Worm (Caenorhabditis elegans): ENCODE results near the gene srsx-16.

The srsx-16 gene

DNA sequence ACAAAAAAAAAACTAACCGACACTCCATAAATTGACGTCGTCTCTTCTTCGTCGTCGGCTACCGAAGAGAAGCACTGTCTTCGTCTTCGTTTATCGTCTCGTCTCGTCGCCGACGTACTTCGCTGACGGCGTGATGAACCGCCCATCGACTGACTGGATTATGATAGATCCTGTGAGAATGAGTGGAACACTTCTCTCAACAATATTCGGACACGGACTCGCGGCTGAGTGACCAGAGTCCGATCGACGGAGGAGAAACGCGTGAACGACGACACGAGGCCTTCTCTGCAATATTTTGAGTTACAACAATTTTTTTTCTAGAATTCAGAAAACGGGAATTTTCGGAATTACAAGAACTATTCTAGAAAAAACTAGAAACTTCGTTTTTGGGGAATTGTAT lies 40.7 kb upstream of the srsx-16 start, which contains the start of gene skn-1:
TSS of gene skn-1 (minus strand) at position 146 of the 400 bp plus-strand sequence.
- TF ChIP-seq ceh-13 (GFP tag; optimal IDR thresholded peaks at IDR 0.05) (no peak), ets-7 (tag; optimal IDR thresholded peaks at IDR 0.05) (no peak), ama-1 (optimal IDR thresholded peaks at IDR 0.05) (no peak), sea-1 (GFP tag; conservative IDR thresholded peaks at IDR 0.05) (no peak), pes-1 (GFP tag; IDR thresholded peaks at IDR 0.05) (no peak), hnd-1 (tag; optimal IDR thresholded peaks at IDR 0.05) (no peak)

DNA sequence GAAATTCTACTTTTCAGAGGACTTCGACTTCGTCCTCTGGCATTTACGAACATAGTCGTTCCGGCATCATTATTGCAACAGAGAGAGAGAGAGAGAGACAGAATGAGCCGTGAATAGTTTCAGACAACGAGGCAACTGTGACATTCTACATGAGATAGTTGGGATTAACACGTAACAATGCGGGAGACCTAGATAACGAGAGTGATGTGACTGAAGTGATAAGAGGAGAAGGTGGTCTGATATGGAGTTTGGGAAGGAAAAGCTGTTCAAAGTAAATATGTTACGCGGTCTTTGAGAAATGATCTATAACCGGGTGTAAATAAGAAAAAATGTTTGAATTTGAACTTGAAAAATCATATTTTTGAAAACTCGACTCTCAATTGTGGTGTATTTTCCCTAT lies 39.9 kb upstream of the srsx-16 start:
- TF ChIP-seq F13C5.2 (tag; optimal IDR thresholded peaks at IDR 0.05), result no peak
- no peak for TF ChIP-seq B0310.2 (tag; optimal IDR thresholded peaks at IDR 0.05)
- no peak for TF ChIP-seq flt-1 (GFP tag; IDR thresholded peaks at IDR 0.05)
- TF ChIP-seq hnd-1 (tag; optimal IDR thresholded peaks at IDR 0.05), result no peak
- TF ChIP-seq scrt-1 (GFP tag; IDR thresholded peaks at IDR 0.05), result no peak
- no peak for TF ChIP-seq tbx-11 (GFP tag; IDR thresholded peaks at IDR 0.05)
- no peak for TF ChIP-seq ets-7 (tag; optimal IDR thresholded peaks at IDR 0.05)
- no peak for TF ChIP-seq ama-1 (optimal IDR thresholded peaks at IDR 0.05)
- no peak for TF ChIP-seq tra-4 (tag; optimal IDR thresholded peaks at IDR 0.05)
- no peak for TF ChIP-seq hmg-4 (GFP tag; optimal IDR thresholded peaks at IDR 0.05)
- TF ChIP-seq ceh-36 (tag; optimal IDR thresholded peaks at IDR 0.05), result no peak
- TF ChIP-seq tbx-37 (GFP tag; conservative IDR thresholded peaks at IDR 0.05), result no peak

DNA sequence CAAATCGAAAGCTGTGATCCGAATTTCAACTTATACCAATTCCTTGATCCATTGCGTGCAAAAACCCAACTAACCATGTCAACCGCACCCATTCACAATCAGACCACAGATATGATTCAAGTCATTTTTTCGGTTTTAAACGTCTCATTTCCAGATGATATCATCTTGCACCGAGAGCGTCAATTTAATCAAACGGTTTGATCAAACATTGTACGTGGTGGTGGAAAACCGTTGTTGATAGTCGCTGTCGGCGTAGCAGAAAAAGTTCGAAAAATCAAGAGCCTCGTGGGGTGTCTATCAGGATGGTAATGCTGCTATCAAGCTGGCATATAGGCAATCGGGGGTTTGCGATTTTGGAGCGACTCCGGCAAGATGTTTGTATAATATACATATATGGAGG lies 39.4 kb upstream of the srsx-16 start:
- TF ChIP-seq ceh-13 (GFP tag; optimal IDR thresholded peaks at IDR 0.05) (no peak), hmbx-1 (tag; optimal IDR thresholded peaks at IDR 0.05) (no peak), tbx-11 (GFP tag; IDR thresholded peaks at IDR 0.05) (no peak), scrt-1 (GFP tag; IDR thresholded peaks at IDR 0.05) (no peak)

DNA sequence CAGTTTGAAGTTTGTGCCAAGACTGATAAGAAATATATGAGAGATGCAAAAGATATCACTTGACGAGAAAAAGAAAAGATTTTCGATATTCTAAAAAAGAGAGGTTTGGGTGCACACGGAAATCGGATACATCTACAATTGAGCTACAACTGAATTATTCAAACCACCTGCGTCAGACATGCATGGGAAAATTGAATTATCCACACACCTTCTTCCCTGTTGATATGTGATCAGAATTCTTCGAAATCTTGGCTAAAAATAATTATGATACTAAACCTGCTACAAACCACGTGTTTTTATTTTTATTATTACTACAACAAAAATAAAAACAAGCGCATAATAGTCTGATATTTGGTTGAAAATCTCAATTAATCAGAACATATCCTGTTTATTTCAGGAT lies 38.7 kb upstream of the srsx-16 start:
- TF ChIP-seq tra-4 (tag; optimal IDR thresholded peaks at IDR 0.05), result no peak
- TF ChIP-seq pes-1 (GFP tag; IDR thresholded peaks at IDR 0.05), result no peak
- no peak for TF ChIP-seq tbx-37 (GFP tag; conservative IDR thresholded peaks at IDR 0.05)
- no peak for TF ChIP-seq ceh-36 (tag; optimal IDR thresholded peaks at IDR 0.05)
- TF ChIP-seq flt-1 (GFP tag; IDR thresholded peaks at IDR 0.05), result no peak
- TF ChIP-seq ceh-13 (GFP tag; optimal IDR thresholded peaks at IDR 0.05), result no peak
- TF ChIP-seq sea-1 (GFP tag; conservative IDR thresholded peaks at IDR 0.05), result no peak
- no peak for TF ChIP-seq tbx-11 (GFP tag; IDR thresholded peaks at IDR 0.05)
- TF ChIP-seq B0310.2 (tag; optimal IDR thresholded peaks at IDR 0.05), result no peak
- no peak for TF ChIP-seq ets-7 (tag; optimal IDR thresholded peaks at IDR 0.05)
- no peak for TF ChIP-seq F13C5.2 (tag; optimal IDR thresholded peaks at IDR 0.05)
- no peak for TF ChIP-seq hmg-4 (GFP tag; optimal IDR thresholded peaks at IDR 0.05)
- TF ChIP-seq aly-1 (tag; optimal IDR thresholded peaks at IDR 0.05), result no peak
- no peak for TF ChIP-seq ama-1 (optimal IDR thresholded peaks at IDR 0.05)

DNA sequence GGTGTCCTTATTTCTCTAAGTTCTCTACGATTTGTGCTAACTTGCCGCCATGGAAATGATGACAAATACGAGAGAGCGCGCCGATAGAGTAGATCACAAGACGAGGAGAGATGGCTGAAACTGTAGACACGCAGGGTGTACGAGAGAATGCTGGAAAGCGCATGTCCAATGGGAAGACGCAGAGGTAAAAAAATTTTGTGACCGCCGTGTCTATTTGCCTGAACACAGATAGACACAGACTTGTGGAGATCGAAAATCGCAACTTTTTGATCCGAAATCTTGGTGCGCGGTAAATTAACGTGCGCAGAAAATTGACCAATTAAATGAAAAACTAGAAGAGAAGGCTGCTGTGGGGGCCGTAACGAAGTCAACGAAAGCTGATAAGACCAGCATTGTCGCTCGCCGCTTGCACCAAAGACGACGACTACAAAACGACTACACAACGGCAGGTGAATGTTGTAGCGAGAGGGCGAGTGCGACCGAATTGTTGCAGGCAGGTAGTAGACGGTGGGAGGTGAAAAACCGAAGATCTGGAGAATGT lies 37.7 kb upstream of the srsx-16 start:
- TF ChIP-seq ceh-36 (tag; optimal IDR thresholded peaks at IDR 0.05) (no peak), sea-1 (GFP tag; conservative IDR thresholded peaks at IDR 0.05) (no peak), ets-7 (tag; optimal IDR thresholded peaks at IDR 0.05) (no peak), hmg-4 (GFP tag; optimal IDR thresholded peaks at IDR 0.05) (no peak), ama-1 (optimal IDR thresholded peaks at IDR 0.05) (no peak), tra-4 (tag; optimal IDR thresholded peaks at IDR 0.05) (no peak), ceh-13 (GFP tag; optimal IDR thresholded peaks at IDR 0.05) (no peak)

DNA sequence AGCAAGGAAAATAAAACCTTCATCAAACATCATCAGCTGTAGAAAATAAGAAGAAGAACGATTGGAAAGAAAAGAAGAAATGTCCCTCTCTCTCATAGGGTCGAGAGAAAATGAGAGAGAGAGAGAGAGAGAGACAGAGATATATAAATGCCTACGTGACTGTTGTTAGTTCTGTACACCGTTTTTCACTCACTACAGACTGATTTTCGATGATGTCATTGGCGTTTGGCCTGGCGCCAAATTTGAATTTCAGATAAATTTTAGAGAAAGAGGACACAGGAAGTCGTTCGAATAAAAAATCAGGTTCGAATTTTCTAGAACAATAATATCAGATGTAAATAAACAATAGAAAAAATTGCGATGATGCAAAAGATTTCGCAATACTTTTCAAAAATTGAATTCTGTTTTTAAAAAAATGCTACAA lies 36.4 kb upstream of the srsx-16 start:
- TF ChIP-seq pes-1 (GFP tag; IDR thresholded peaks at IDR 0.05), result no peak
- TF ChIP-seq tbx-11 (GFP tag; IDR thresholded peaks at IDR 0.05), result no peak
- no peak for TF ChIP-seq ceh-13 (GFP tag; optimal IDR thresholded peaks at IDR 0.05)
- TF ChIP-seq hnd-1 (tag; optimal IDR thresholded peaks at IDR 0.05), result no peak
- no peak for TF ChIP-seq aly-1 (tag; optimal IDR thresholded peaks at IDR 0.05)

DNA sequence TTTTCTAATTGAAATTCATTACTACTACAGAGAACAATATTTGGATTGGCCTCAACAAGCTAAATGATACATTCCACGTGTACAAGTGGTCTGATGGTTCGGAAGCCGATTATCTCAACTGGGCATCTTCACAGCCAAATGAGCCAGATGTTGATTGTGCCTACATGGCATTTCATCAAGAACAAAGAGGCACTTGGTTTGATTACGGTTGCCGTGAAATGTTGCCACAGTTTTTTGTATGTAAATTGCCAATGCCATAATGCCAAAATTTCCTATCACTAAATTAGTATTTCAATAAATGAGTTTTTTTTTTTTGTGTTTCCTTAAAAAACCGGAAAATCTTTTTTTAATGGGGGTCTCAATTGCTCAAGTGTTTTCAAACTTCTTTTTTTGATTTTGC lies 35.1 kb upstream of the srsx-16 start:
- no peak for TF ChIP-seq aly-1 (tag; optimal IDR thresholded peaks at IDR 0.05)
- TF ChIP-seq flt-1 (GFP tag; IDR thresholded peaks at IDR 0.05), result no peak
- no peak for TF ChIP-seq ets-7 (tag; optimal IDR thresholded peaks at IDR 0.05)
- no peak for TF ChIP-seq F13C5.2 (tag; optimal IDR thresholded peaks at IDR 0.05)
- no peak for TF ChIP-seq pes-1 (GFP tag; IDR thresholded peaks at IDR 0.05)

DNA sequence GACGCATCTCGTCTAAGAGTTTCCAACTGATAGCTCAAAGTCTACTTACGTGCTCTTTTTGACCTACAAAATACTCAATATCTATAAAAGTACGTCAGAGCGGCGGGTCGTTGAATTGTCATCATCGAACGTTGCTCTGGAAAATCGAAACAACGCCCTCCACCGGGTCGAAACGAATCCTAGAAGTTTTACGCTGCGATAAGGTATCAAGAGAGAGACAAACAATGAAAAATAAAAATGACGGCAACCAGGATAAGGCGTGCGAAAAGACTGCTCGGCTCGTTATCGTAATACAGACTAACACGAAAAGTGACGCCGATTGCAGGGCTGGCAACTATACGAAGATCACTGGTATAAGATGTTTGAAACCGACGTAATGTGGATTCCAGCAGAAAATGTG lies 34.7 kb upstream of the srsx-16 start:
- no peak for TF ChIP-seq ets-7 (tag; optimal IDR thresholded peaks at IDR 0.05)
- TF ChIP-seq tbx-11 (GFP tag; IDR thresholded peaks at IDR 0.05), result no peak
- no peak for TF ChIP-seq hmg-4 (GFP tag; optimal IDR thresholded peaks at IDR 0.05)
- no peak for TF ChIP-seq B0310.2 (tag; optimal IDR thresholded peaks at IDR 0.05)
- no peak for TF ChIP-seq ceh-13 (GFP tag; optimal IDR thresholded peaks at IDR 0.05)
- TF ChIP-seq scrt-1 (GFP tag; IDR thresholded peaks at IDR 0.05), result no peak
- TF ChIP-seq tbx-37 (GFP tag; conservative IDR thresholded peaks at IDR 0.05), result no peak
- TF ChIP-seq flt-1 (GFP tag; IDR thresholded peaks at IDR 0.05), result no peak
- TF ChIP-seq F13C5.2 (tag; optimal IDR thresholded peaks at IDR 0.05), result no peak
- no peak for TF ChIP-seq hmbx-1 (tag; optimal IDR thresholded peaks at IDR 0.05)

DNA sequence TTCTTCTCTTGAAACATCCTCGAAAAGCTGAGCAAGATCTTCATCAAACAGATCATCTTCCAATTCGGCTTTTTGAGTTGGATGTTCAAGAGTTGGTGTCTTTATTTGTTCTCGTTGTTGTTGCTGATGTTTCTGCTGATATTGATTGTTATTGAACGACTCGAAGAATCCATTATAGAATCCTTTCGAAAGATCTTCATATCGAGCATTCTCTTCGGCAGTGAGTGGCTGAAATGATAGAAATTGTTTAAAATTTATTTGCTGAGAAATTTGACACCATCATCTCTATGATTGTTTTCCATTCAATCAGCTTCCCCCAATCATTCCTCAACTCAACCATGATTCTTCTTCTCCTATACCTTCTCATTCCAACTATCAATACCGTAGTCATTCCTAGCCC lies 34.1 kb upstream of the srsx-16 start, which contains the start of gene clec-178:
TSS of gene clec-178 (plus strand) at position 301 of the 400 bp plus-strand sequence.
- TF ChIP-seq tbx-37 (GFP tag; conservative IDR thresholded peaks at IDR 0.05) (no peak), pes-1 (GFP tag; IDR thresholded peaks at IDR 0.05) (no peak), ama-1 (optimal IDR thresholded peaks at IDR 0.05) (no peak), F13C5.2 (tag; optimal IDR thresholded peaks at IDR 0.05) (no peak), B0310.2 (tag; optimal IDR thresholded peaks at IDR 0.05) (no peak), sea-1 (GFP tag; conservative IDR thresholded peaks at IDR 0.05) (no peak), tra-4 (tag; optimal IDR thresholded peaks at IDR 0.05) (no peak), tbx-11 (GFP tag; IDR thresholded peaks at IDR 0.05) (no peak)
